Worm (Caenorhabditis elegans) whole organism, L2 larva: ENCODE results near the gene C27H5.2.

Source experiments
- ama-1 ChIP-seq: fragments of 150-350 bp; optimal IDR thresholded peaks from 2 replicates; lab custom pipeline; 2018; ENCODE audit warnings: inconsistent platforms
- elt-1 ChIP-seq: fragments of 150-350 bp; optimal IDR thresholded peaks from 2 replicates; lab custom pipeline; 2014; ENCODE audit warnings: missing biosample characterization, missing genetic modification characterization
- fos-1 ChIP-seq: fragments of 150-350 bp; optimal IDR thresholded peaks from 2 replicates; lab custom pipeline; 2014; ENCODE audit warnings: missing biosample characterization, missing genetic modification characterization
- mdl-1 ChIP-seq, 2 experiments: fragments of 150-350 bp in 1 of 2; sonication (generic microtip) in 1 of 2; optimal IDR thresholded peaks; 2 replicates each; lab custom pipeline; 2017; ENCODE audit warnings: missing biosample characterization in 2 of 2, missing genetic modification characterization in 2 of 2
- nhr-11 ChIP-seq: fragments of 150-350 bp; optimal IDR thresholded peaks from 2 replicates; lab custom pipeline; 2014; ENCODE audit warnings: missing biosample characterization, missing genetic modification characterization
- nhr-12 ChIP-seq: fragments of 150-350 bp; optimal IDR thresholded peaks from 2 replicates; lab custom pipeline; 2014; ENCODE audit warnings: missing biosample characterization, missing genetic modification characterization
- nhr-129 ChIP-seq: fragments of 150-350 bp; optimal IDR thresholded peaks from 2 replicates; lab custom pipeline; 2014; ENCODE audit warnings: missing biosample characterization, missing genetic modification characterization
- nhr-21 ChIP-seq: fragments of 150-350 bp; optimal IDR thresholded peaks from 2 replicates; lab custom pipeline; 2014; ENCODE audit warnings: missing biosample characterization, missing genetic modification characterization
- nhr-237 ChIP-seq: fragments of 150-350 bp; optimal IDR thresholded peaks from 2 replicates; lab custom pipeline; 2014; ENCODE audit warnings: missing biosample characterization, missing genetic modification characterization
- nhr-25 ChIP-seq: fragments of 150-350 bp; sonication (generic microtip); optimal IDR thresholded peaks from 3 replicates; lab custom pipeline; 2014; ENCODE audit warnings: missing biosample characterization, missing genetic modification characterization
- nhr-77 ChIP-seq: fragments of 150-350 bp; optimal IDR thresholded peaks from 2 replicates; lab custom pipeline; 2014; ENCODE audit warnings: missing biosample characterization, missing genetic modification characterization
- skn-1 ChIP-seq: sonication (generic microtip); optimal IDR thresholded peaks from 2 replicates; lab custom pipeline; 2017; ENCODE audit warnings: missing biosample characterization, missing genetic modification characterization
- unc-62 ChIP-seq: fragments of 150-350 bp; optimal IDR thresholded peaks from 2 replicates; lab custom pipeline; 2014; ENCODE audit warnings: missing biosample characterization, missing genetic modification reagents, missing genetic modification characterization
- ztf-4 ChIP-seq: fragments of 150-350 bp; optimal IDR thresholded peaks from 2 replicates; lab custom pipeline; 2014; ENCODE audit warnings: missing biosample characterization, missing genetic modification characterization

- peak; percentile 21 for TF ChIP-seq ama-1 (lab: Kevin White, UChicago)
- TF ChIP-seq nhr-21 = no peak
- peak; percentile 48 for TF ChIP-seq fos-1 (tag; lab: Kevin White, UChicago)
- TF ChIP-seq nhr-237 (tag; lab: Kevin White, UChicago) = no peak
- peak; percentile 21 for TF ChIP-seq nhr-129 (tag; lab: Kevin White, UChicago)
- TF ChIP-seq ztf-4 (tag; lab: Kevin White, UChicago) = no peak
- TF ChIP-seq nhr-77 (tag; lab: Kevin White, UChicago) = no peak
- TF ChIP-seq nhr-12 = no peak
- no peak for TF ChIP-seq elt-1 (tag; lab: Kevin White, UChicago)
- TF ChIP-seq nhr-11 (tag; lab: Kevin White, UChicago) = no peak
- TF ChIP-seq unc-62 (GFP tag; lab: Kevin White, UChicago) = no peak
- TF ChIP-seq mdl-1 (tag; optimal IDR thresholded peaks at IDR 0.05; lab: Kevin White, UChicago) = no peak
- TF ChIP-seq skn-1 (tag; lab: Kevin White, UChicago) = no peak
- no peak for TF ChIP-seq nhr-25 (tag; lab: Kevin White, UChicago)
These were observed at the start of gene C27H5.2 for ce11 chrII:7155392-7155791.
